Fruit fly (Drosophila melanogaster) whole organism, embryonic: Measurements from ENCODE around the gene zfh2.

Experiments used
- Bgb ChIP-seq: fragments of 200-800 bp; sonication (Bioruptor generic); IDR thresholded peaks from 2 replicates; pipeline ENCODE4 v1.3.6; 2022; ENCODE audit warnings: missing biosample characterization, missing genetic modification characterization; ENCODE audit not compliant: partially characterized antibody
- CG10267 ChIP-seq: fragments of 200-800 bp; sonication (Bioruptor generic); optimal IDR thresholded peaks from 2 replicates; lab custom pipeline; 2018; ENCODE audit warnings: missing biosample characterization, mild to moderate bottlenecking, missing genetic modification characterization, moderate library complexity
- CG10366 ChIP-seq: fragments of 200-800 bp; sonication (Bioruptor generic); IDR thresholded peaks from 2 replicates; pipeline ENCODE4 v1.3.6; 2022; ENCODE audit warnings: missing biosample characterization, missing genetic modification characterization
- CG12104 ChIP-seq: fragments of 200-800 bp; sonication (Bioruptor generic); optimal IDR thresholded peaks from 3 replicates; lab custom pipeline; 2016; ENCODE audit warnings: missing biosample characterization, missing genetic modification characterization
- CG13123 ChIP-seq: fragments of 200-800 bp; sonication (Bioruptor generic); optimal IDR thresholded peaks from 2 replicates; lab custom pipeline; 2016; ENCODE audit warnings: missing biosample characterization, missing genetic modification characterization
- CG13296 ChIP-seq: fragments of 200-800 bp; sonication (Bioruptor generic); optimal IDR thresholded peaks from 3 replicates; lab custom pipeline; 2018; ENCODE audit warnings: missing biosample characterization, mild to moderate bottlenecking, missing genetic modification characterization
- CG14050 ChIP-seq: fragments of 200-800 bp; sonication (Bioruptor generic); IDR thresholded peaks from 3 replicates; pipeline ENCODE4 v1.3.6; 2022; ENCODE audit warnings: missing biosample characterization, missing genetic modification characterization
- CG15479 ChIP-seq: fragments of 200-800 bp; sonication (Bioruptor generic); optimal IDR thresholded peaks from 3 replicates; lab custom pipeline; 2019; ENCODE audit warnings: missing biosample characterization, mild to moderate bottlenecking, missing genetic modification characterization, moderate library complexity
- CG15696 ChIP-seq: fragments of 200-800 bp; sonication (Bioruptor generic); optimal IDR thresholded peaks from 2 replicates; lab custom pipeline; 2019; ENCODE audit warnings: missing biosample characterization, mild to moderate bottlenecking, missing genetic modification characterization, moderate library complexity
- CG16863 ChIP-seq: fragments of 200-800 bp; sonication (Bioruptor generic); optimal IDR thresholded peaks from 3 replicates; lab custom pipeline; 2016; ENCODE audit warnings: missing biosample characterization, missing genetic modification characterization
- CG2678 ChIP-seq: fragments of 200-800 bp; sonication (Bioruptor generic); optimal IDR thresholded peaks from 3 replicates; lab custom pipeline; 2019; ENCODE audit warnings: missing biosample characterization, mild to moderate bottlenecking, missing genetic modification characterization, moderate library complexity
- CG3281 ChIP-seq: fragments of 200-800 bp; sonication (Bioruptor generic); optimal IDR thresholded peaks from 3 replicates; lab custom pipeline; 2017; ENCODE audit warnings: missing biosample characterization, mild to moderate bottlenecking, missing genetic modification characterization
- CG33213 ChIP-seq: fragments of 200-800 bp; sonication (Bioruptor generic); optimal IDR thresholded peaks from 3 replicates; lab custom pipeline; 2016; ENCODE audit warnings: missing biosample characterization, missing genetic modification characterization
- CG4707 ChIP-seq: fragments of 200-800 bp; sonication (Bioruptor generic); optimal IDR thresholded peaks from 2 replicates; lab custom pipeline; 2018; ENCODE audit warnings: missing biosample characterization, mild to moderate bottlenecking, missing genetic modification characterization, moderate library complexity
- CG6689 ChIP-seq: fragments of 200-800 bp; sonication (Bioruptor generic); IDR thresholded peaks from 2 replicates; pipeline ENCODE4 v1.3.6; 2022; ENCODE audit warnings: missing biosample characterization, missing genetic modification characterization
- CG7372 ChIP-seq: fragments of 200-800 bp; sonication (Bioruptor generic); IDR thresholded peaks from 2 replicates; pipeline ENCODE4 v1.3.6; 2022; ENCODE audit warnings: missing biosample characterization, missing genetic modification characterization
- CG7987 ChIP-seq: fragments of 200-800 bp; sonication (Bioruptor generic); optimal IDR thresholded peaks from 2 replicates; lab custom pipeline; 2018; ENCODE audit warnings: missing biosample characterization, mild to moderate bottlenecking, missing genetic modification characterization, moderate library complexity
- CG8765 ChIP-seq: fragments of 200-800 bp; sonication (Bioruptor generic); IDR thresholded peaks from 2 replicates; pipeline ENCODE4 v1.3.6; 2022; ENCODE audit warnings: missing biosample characterization, missing genetic modification characterization
- CG9609 ChIP-seq: fragments of 200-800 bp; sonication (Bioruptor generic); optimal IDR thresholded peaks from 3 replicates; lab custom pipeline; 2016; ENCODE audit warnings: missing biosample characterization, missing genetic modification characterization
- CG9727 ChIP-seq: fragments of 200-800 bp; sonication (Bioruptor generic); optimal IDR thresholded peaks from 3 replicates; lab custom pipeline; 2017; ENCODE audit warnings: missing biosample characterization, mild to moderate bottlenecking, missing genetic modification characterization
- Elba2 ChIP-seq: fragments of 200-800 bp; sonication (Bioruptor generic); optimal IDR thresholded peaks from 3 replicates; lab custom pipeline; 2016; ENCODE audit warnings: missing biosample characterization, missing genetic modification characterization
- HHEX ChIP-seq: fragments of 200-800 bp; sonication (Bioruptor generic); optimal IDR thresholded peaks from 3 replicates; lab custom pipeline; 2017; ENCODE audit warnings: missing biosample characterization, mild to moderate bottlenecking, missing genetic modification characterization, missing genetic modification reagents
- HLHmδ ChIP-seq: fragments of 200-800 bp; sonication (Bioruptor generic); optimal IDR thresholded peaks from 2 replicates; lab custom pipeline; 2018; ENCODE audit warnings: missing biosample characterization, mild to moderate bottlenecking, missing genetic modification characterization, moderate library complexity
- Hr39 ChIP-seq: fragments of >200 bp; optimal IDR thresholded peaks from 2 replicates; lab custom pipeline; 2017
- NK7.1 ChIP-seq: fragments of 200-800 bp; sonication (Bioruptor generic); optimal IDR thresholded peaks from 3 replicates; lab custom pipeline; 2016; ENCODE audit warnings: missing biosample characterization, missing genetic modification characterization
- Nf-YB ChIP-seq: fragments of 200-800 bp; sonication (Bioruptor generic); optimal IDR thresholded peaks from 3 replicates; lab custom pipeline; 2019; ENCODE audit warnings: missing biosample characterization, mild to moderate bottlenecking, missing genetic modification characterization, moderate library complexity
- Poxn ChIP-seq: fragments of 200-800 bp; sonication (Bioruptor generic); IDR thresholded peaks from 2 replicates; pipeline ENCODE4 v1.3.6; 2022; ENCODE audit warnings: missing biosample characterization, missing genetic modification characterization
- Ptx1 ChIP-seq: fragments of 200-800 bp; sonication (Bioruptor generic); IDR thresholded peaks from 2 replicates; pipeline ENCODE4 v1.3.6; 2022; ENCODE audit warnings: missing biosample characterization, missing genetic modification characterization
- ap ChIP-seq: fragments of 200-800 bp; sonication (Bioruptor generic); IDR thresholded peaks from 2 replicates; pipeline ENCODE4 v1.3.6; 2022; ENCODE audit warnings: missing biosample characterization, missing genetic modification characterization
- ara ChIP-seq: fragments of 200-800 bp; sonication (Bioruptor generic); IDR thresholded peaks from 2 replicates; pipeline ENCODE4 v1.3.6; 2022; ENCODE audit warnings: missing biosample characterization, missing genetic modification characterization
- cato ChIP-seq: fragments of 200-800 bp; sonication (Bioruptor generic); optimal IDR thresholded peaks from 2 replicates; lab custom pipeline; 2016; ENCODE audit warnings: missing biosample characterization, missing genetic modification characterization, borderline replicate concordance
- chn ChIP-seq: fragments of 200-800 bp; sonication (Bioruptor generic); optimal IDR thresholded peaks from 2 replicates; lab custom pipeline; 2016; ENCODE audit warnings: missing biosample characterization, missing genetic modification characterization
- crc ChIP-seq: fragments of 200-800 bp; sonication (Bioruptor generic); optimal IDR thresholded peaks from 2 replicates; lab custom pipeline; 2016; ENCODE audit warnings: missing biosample characterization, missing genetic modification characterization
- crol ChIP-seq: fragments of 200-800 bp; sonication (Bioruptor generic); IDR thresholded peaks from 2 replicates; pipeline ENCODE4 v1.3.6; 2022; ENCODE audit warnings: missing biosample characterization, missing genetic modification characterization
- ewg ChIP-seq: fragments of 200-800 bp; sonication (Bioruptor generic); optimal IDR thresholded peaks from 3 replicates; lab custom pipeline; 2017; ENCODE audit warnings: mild to moderate bottlenecking, missing biosample characterization, missing genetic modification reagents, missing genetic modification characterization
- fd3F ChIP-seq: fragments of 200-800 bp; sonication (Bioruptor generic); optimal IDR thresholded peaks from 2 replicates; lab custom pipeline; 2018; ENCODE audit warnings: missing biosample characterization, mild to moderate bottlenecking, missing genetic modification characterization, moderate library complexity
- ftz-f1 ChIP-seq: fragments of 200-800 bp; sonication (Bioruptor generic); optimal IDR thresholded peaks from 2 replicates; lab custom pipeline; 2016; ENCODE audit warnings: missing biosample characterization, missing genetic modification characterization
- lov ChIP-seq, 2 experiments: fragments of 200-800 bp in 1 of 2; fragments of >200 bp in 1 of 2; sonication (Bioruptor generic) in 1 of 2; IDR thresholded peaks in 1 of 2; optimal IDR thresholded peaks in 1 of 2; 2 replicates in 1 of 2; 3 replicates in 1 of 2; pipeline versions ENCODE4 v1.3.6 to Lab custom; 2017 to 2022; ENCODE audit warnings: missing biosample characterization in 1 of 2, missing genetic modification characterization in 1 of 2
- maf-S ChIP-seq: fragments of 200-800 bp; sonication (Bioruptor generic); optimal IDR thresholded peaks from 2 replicates; lab custom pipeline; 2016; ENCODE audit warnings: missing biosample characterization, missing genetic modification characterization
- mld ChIP-seq: fragments of 200-800 bp; sonication (Bioruptor generic); IDR thresholded peaks from 3 replicates; pipeline ENCODE4 v1.3.6; 2022; ENCODE audit warnings: missing biosample characterization, missing genetic modification characterization; ENCODE audit not compliant: partially characterized antibody
- pfk ChIP-seq: fragments of 200-800 bp; sonication (Bioruptor generic); optimal IDR thresholded peaks from 2 replicates; lab custom pipeline; 2018; ENCODE audit warnings: missing biosample characterization, mild to moderate bottlenecking, missing genetic modification characterization, moderate library complexity
- pum ChIP-seq: fragments of 200-800 bp; sonication (Bioruptor generic); optimal IDR thresholded peaks from 2 replicates; lab custom pipeline; 2016; ENCODE audit warnings: missing biosample characterization, missing genetic modification characterization
- pzg ChIP-seq: fragments of 200-800 bp; sonication (Bioruptor generic); optimal IDR thresholded peaks from 3 replicates; lab custom pipeline; 2018; ENCODE audit warnings: missing biosample characterization, mild to moderate bottlenecking, missing genetic modification characterization, moderate library complexity
- salm ChIP-seq: fragments of 200-800 bp; sonication (Bioruptor generic); optimal IDR thresholded peaks from 2 replicates; lab custom pipeline; 2018; ENCODE audit warnings: missing biosample characterization, mild to moderate bottlenecking, missing genetic modification characterization
- slbo ChIP-seq: fragments of 200-800 bp; sonication (Bioruptor generic); IDR thresholded peaks from 2 replicates; pipeline ENCODE4 v1.3.6; 2022; ENCODE audit warnings: missing biosample characterization, missing genetic modification characterization
- sna ChIP-seq: fragments of 200-800 bp; sonication (Bioruptor generic); IDR thresholded peaks from 2 replicates; pipeline ENCODE4 v1.3.6; 2022; ENCODE audit warnings: missing biosample characterization, missing genetic modification characterization; ENCODE audit not compliant: partially characterized antibody
- tna ChIP-seq: fragments of 200-800 bp; sonication (Bioruptor generic); IDR thresholded peaks from 2 replicates; pipeline ENCODE4 v1.3.6; 2022; ENCODE audit warnings: missing biosample characterization, missing genetic modification characterization; ENCODE audit not compliant: partially characterized antibody
- ttk ChIP-seq: fragments of 200-800 bp; sonication (Bioruptor generic); IDR thresholded peaks from 2 replicates; pipeline ENCODE4 v2.1.2; 2022; ENCODE audit warnings: missing biosample characterization, missing genetic modification characterization
- z ChIP-seq: fragments of 200-800 bp; sonication (Bioruptor generic); IDR thresholded peaks from 3 replicates; pipeline ENCODE4 v1.3.6; 2022; ENCODE audit warnings: missing biosample characterization, missing genetic modification characterization
- zen2 ChIP-seq: fragments of 200-800 bp; sonication (Bioruptor generic); IDR thresholded peaks from 3 replicates; pipeline ENCODE4 v1.3.6; 2022; ENCODE audit warnings: missing biosample characterization, missing genetic modification characterization; ENCODE audit not compliant: partially characterized antibody
- zfh2 ChIP-seq: fragments of 200-800 bp; sonication (Bioruptor generic); optimal IDR thresholded peaks from 2 replicates; lab custom pipeline; 2016; ENCODE audit warnings: missing biosample characterization, missing genetic modification characterization

Gene zfh2

DNA sequence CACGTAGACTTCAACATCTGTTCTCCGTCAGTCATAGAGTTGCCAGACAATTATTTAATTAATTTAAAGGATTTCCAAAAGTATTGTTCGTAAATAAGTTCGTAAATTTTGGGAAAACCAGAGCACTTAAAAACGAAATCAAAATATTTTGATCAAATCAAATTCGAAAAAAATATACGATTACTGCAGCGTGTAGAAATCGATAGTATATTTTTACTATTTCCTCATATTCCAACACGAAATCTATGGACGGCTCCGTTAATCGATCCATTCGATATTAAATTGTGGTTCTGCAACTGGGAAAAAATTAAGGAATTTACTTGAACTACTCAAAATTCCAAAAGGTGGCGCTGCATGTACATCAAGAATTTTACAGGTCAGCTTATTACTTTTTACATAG lies 15.2 kb upstream of the zfh2 start (continued):
- TF ChIP-seq zen2 = no peak; the same call in 2 of the 3 replicates
- no peak for TF ChIP-seq Poxn (GFP tag; lab: Robert Waterston, UW)
- TF ChIP-seq HHEX (GFP tag; lab: Kevin White, UChicago) = no peak
- TF ChIP-seq ttk (GFP tag; lab: Robert Waterston, UW) = no peak
- no peak for TF ChIP-seq NK7.1 (GFP tag; lab: Kevin White, UChicago)
- TF ChIP-seq ap (GFP tag; lab: Robert Waterston, UW) = no peak
- TF ChIP-seq CG3281 (GFP tag; lab: Kevin White, UChicago) = peak; percentile 18
- TF ChIP-seq CG13296 (GFP tag; lab: Kevin White, UChicago) = peak; percentile 48
- no peak for TF ChIP-seq lov (optimal IDR thresholded peaks at IDR 0.05; lab: Kevin White, UChicago)
- no peak for TF ChIP-seq lov (GFP tag; IDR thresholded peaks at IDR 0.05; lab: Robert Waterston, UW)
- peak; percentile 17 for TF ChIP-seq fd3F (GFP tag; lab: Kevin White, UChicago)
- no peak for TF ChIP-seq CG4707 (GFP tag; lab: Kevin White, UChicago)
- TF ChIP-seq pzg (GFP tag; lab: Kevin White, UChicago) = peak; percentile 89
- TF ChIP-seq CG10267 = peak; percentile 81
- TF ChIP-seq ara (GFP tag; lab: Robert Waterston, UW) = no peak
- no peak for TF ChIP-seq CG15479 (GFP tag; lab: Kevin White, UChicago)
- TF ChIP-seq Elba2 (GFP tag; lab: Kevin White, UChicago) = no peak
- 0 out of 2 replicates have a peak, but pooled peaks have one; percentile 18 for TF ChIP-seq CG7372 (GFP tag; lab: Robert Waterston, UW)
- peak; percentile 95 for TF ChIP-seq CG33213 (GFP tag; lab: Kevin White, UChicago)
- peak; percentile 34 for TF ChIP-seq maf-S (GFP tag; lab: Kevin White, UChicago)
- TF ChIP-seq CG10366 (GFP tag; lab: Robert Waterston, UW) = no peak
- no peak for TF ChIP-seq ewg (GFP tag; lab: Kevin White, UChicago)
- peak; percentile 97 for TF ChIP-seq sna (GFP tag; lab: Robert Waterston, UW)
- TF ChIP-seq HLHmδ (GFP tag; lab: Kevin White, UChicago) = no peak
- TF ChIP-seq chn = no peak
- TF ChIP-seq CG8765 (GFP tag; lab: Robert Waterston, UW) = no peak
- no peak for TF ChIP-seq pfk (GFP tag; lab: Kevin White, UChicago)
- peak; percentile 54 for TF ChIP-seq pum
- no peak for TF ChIP-seq ftz-f1 (GFP tag; lab: Kevin White, UChicago)
- TF ChIP-seq slbo (GFP tag; lab: Robert Waterston, UW) = peak; percentile 65; the same call in 1 of the 2 replicates
- peak; percentile 59 for TF ChIP-seq zfh2 (GFP tag; lab: Kevin White, UChicago)
- TF ChIP-seq salm (tag; lab: Kevin White, UChicago) = no peak
- no peak for TF ChIP-seq CG6689
- peak; percentile 32 for TF ChIP-seq Nf-YB (GFP tag; lab: Kevin White, UChicago)
- peak; percentile 53 for TF ChIP-seq CG16863
- peak; percentile 17 for TF ChIP-seq CG7987 (GFP tag; lab: Kevin White, UChicago)
- TF ChIP-seq crc = peak; percentile 40
- no peak for TF ChIP-seq CG2678 (tag; lab: Kevin White, UChicago)
- no peak for TF ChIP-seq Hr39 (lab: Kevin White, UChicago)
- no peak; the same call in 1 of the 2 replicates for TF ChIP-seq Ptx1 (GFP tag; lab: Robert Waterston, UW)
- peak; percentile 98 for TF ChIP-seq Bgb (GFP tag; lab: Robert Waterston, UW)
- peak; percentile 33 for TF ChIP-seq CG15696 (tag; lab: Kevin White, UChicago)
- TF ChIP-seq tna (GFP tag; lab: Robert Waterston, UW) = peak; percentile 92
- peak; percentile 24 for TF ChIP-seq CG13123 (GFP tag; lab: Kevin White, UChicago)
- TF ChIP-seq CG9727 (GFP tag; lab: Kevin White, UChicago) = no peak
- TF ChIP-seq mld = no peak; the same call in 1 of the 3 replicates
- no peak for TF ChIP-seq CG12104 (GFP tag; lab: Kevin White, UChicago)
- TF ChIP-seq crol (GFP tag; lab: Robert Waterston, UW) = no peak
- no peak for TF ChIP-seq CG14050
- no peak for TF ChIP-seq z (GFP tag; lab: Robert Waterston, UW)
- peak; percentile 60 for TF ChIP-seq CG9609 (GFP tag; lab: Kevin White, UChicago)
- no peak for TF ChIP-seq cato (GFP tag; lab: Kevin White, UChicago)
